Worm (Caenorhabditis elegans): Measurements from ENCODE around the gene ZK1240.6.
"Not testable (repeated sequence)": the region's sequence is repeated elsewhere in the genome, so short reads cannot be mapped to it uniquely, and the experiment has no call there.

ZK1240.6 gene

ce11 chrII:2292027-2292426, 30.7 kb downstream of the ZK1240.6 start, which contains the start of gene K09F6.7:
Gene K09F6.7 (minus strand): TSS chrII:2292127.
- TF ChIP-seq unc-120 (tag; optimal IDR thresholded peaks at IDR 0.05; ENCODE audit: poor library complexity, severe bottlenecking) (no peak), unc-62 (GFP tag; optimal IDR thresholded peaks at IDR 0.05) (no peak), elt-3 (tag; optimal IDR thresholded peaks at IDR 0.05) (no peak), mep-1 (tag; optimal IDR thresholded peaks at IDR 0.05) (no peak), lin-13 (tag; optimal IDR thresholded peaks at IDR 0.05) (no peak), cnd-1 (tag; optimal IDR thresholded peaks at IDR 0.05) (no peak)

DNA sequence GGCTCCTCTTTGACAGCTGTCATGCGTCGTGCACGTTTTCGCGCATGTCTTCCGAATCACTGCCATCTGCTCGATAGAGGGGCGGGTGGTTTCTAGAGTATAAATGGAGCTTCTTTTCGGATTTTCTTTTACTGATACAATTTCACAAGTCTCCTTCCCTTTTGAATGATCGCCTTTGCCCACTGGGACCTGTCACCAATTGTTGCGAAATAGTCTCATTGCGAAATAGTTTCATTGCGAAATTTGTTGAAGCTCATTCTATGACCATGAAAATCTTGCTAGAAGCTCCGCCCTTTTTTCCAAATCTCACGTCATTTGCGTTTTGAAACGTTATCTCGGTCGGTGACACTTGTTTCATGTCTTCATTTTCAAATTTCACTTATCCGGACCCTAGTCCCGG, 33.3 kb downstream of the ZK1240.6 start:
- TF ChIP-seq lin-32 (GFP tag; optimal IDR thresholded peaks at IDR 0.05) (peak; percentile 19), blmp-1 (tag; optimal IDR thresholded peaks at IDR 0.05) (no peak), tbx-8 (GFP tag; optimal IDR thresholded peaks at IDR 0.05) (no peak), hlh-1 (tag; optimal IDR thresholded peaks at IDR 0.05) (no peak)

DNA sequence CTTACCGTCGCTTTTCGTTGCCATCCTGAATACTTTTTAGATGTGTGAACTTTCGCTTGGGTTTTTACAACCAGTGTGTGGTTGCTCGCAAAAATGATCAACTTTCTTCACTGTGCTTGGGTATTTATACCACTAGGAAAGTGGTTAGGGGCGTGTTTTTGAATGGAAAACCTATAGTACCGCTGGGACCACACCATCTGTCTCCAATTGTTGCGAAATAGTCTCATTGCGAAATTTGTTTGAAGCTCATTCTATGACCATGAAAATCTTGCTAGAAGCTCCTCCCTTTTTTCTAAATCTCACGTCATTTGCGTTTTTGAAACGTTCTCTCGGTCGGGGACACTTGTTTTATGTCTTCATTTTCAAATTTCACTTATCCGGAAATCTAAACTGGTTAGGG, 33.9 kb downstream of the ZK1240.6 start, which contains the start of the genes K09F6.10 and K09F6.13:
TSS of gene K09F6.10 (minus strand) at position 86 of the 400 bp plus-strand sequence.
TSS of gene K09F6.13 (plus strand) at position 317 of the 400 bp plus-strand sequence.
- TF ChIP-seq blmp-1 (tag; optimal IDR thresholded peaks at IDR 0.05), result no peak
- no peak for TF ChIP-seq nhr-12 (tag; optimal IDR thresholded peaks at IDR 0.05)
- no peak for TF ChIP-seq bed-3 (GFP tag; optimal IDR thresholded peaks at IDR 0.05)
- TF ChIP-seq ceh-83 (GFP tag; optimal IDR thresholded peaks at IDR 0.05), result no peak
- no peak for TF ChIP-seq mab-5 (tag; optimal IDR thresholded peaks at IDR 0.05)
- no peak for TF ChIP-seq ceh-43 (GFP tag; optimal IDR thresholded peaks at IDR 0.05)
- no peak for TF ChIP-seq nhr-28 (tag; optimal IDR thresholded peaks at IDR 0.05)
- no peak for TF ChIP-seq nhr-76 (tag; optimal IDR thresholded peaks at IDR 0.05)
- no peak for TF ChIP-seq mls-2 (tag; optimal IDR thresholded peaks at IDR 0.05)
- no peak for TF ChIP-seq drap-1 (GFP tag; optimal IDR thresholded peaks at IDR 0.05)
- TF ChIP-seq elt-1 (tag; optimal IDR thresholded peaks at IDR 0.05; ENCODE audit: borderline replicate concordance, insufficient read depth), result no peak
- no peak for TF ChIP-seq unc-62 (GFP tag; optimal IDR thresholded peaks at IDR 0.05)
- no peak for TF ChIP-seq zip-8 (tag; optimal IDR thresholded peaks at IDR 0.05)
- TF ChIP-seq cnd-1 (tag; optimal IDR thresholded peaks at IDR 0.05), result no peak
- no peak for TF ChIP-seq mep-1 (tag; optimal IDR thresholded peaks at IDR 0.05)
- no peak for TF ChIP-seq sem-2 (GFP tag; optimal IDR thresholded peaks at IDR 0.05)
- no peak for TF ChIP-seq flh-1 (GFP tag; optimal IDR thresholded peaks at IDR 0.05)
- TF ChIP-seq M03D4.4 (tag; optimal IDR thresholded peaks at IDR 0.05), result no peak
- no peak for TF ChIP-seq unc-39 (tag; optimal IDR thresholded peaks at IDR 0.05)

- no peak for TF ChIP-seq nhr-237 (tag; optimal IDR thresholded peaks at IDR 0.05)
- no peak for TF ChIP-seq nhr-76 (tag; optimal IDR thresholded peaks at IDR 0.05)
- TF ChIP-seq mab-5 (tag; optimal IDR thresholded peaks at IDR 0.05), result no peak
- no peak for TF ChIP-seq nhr-28 (tag; optimal IDR thresholded peaks at IDR 0.05)
- TF ChIP-seq lin-13 (tag; optimal IDR thresholded peaks at IDR 0.05), result no peak
- no peak for TF ChIP-seq tbx-8 (GFP tag; optimal IDR thresholded peaks at IDR 0.05)
Measured at ce11 chrII:2284703-2285102, 38.0 kb downstream of the ZK1240.6 start.

ce11 chrII:2282599-2282998, 40.1 kb downstream of the ZK1240.6 start, which contains the start of gene K09F6.9:
Gene K09F6.9 (minus strand): TSS chrII:2282699.
- not testable (repeated sequence) for TF ChIP-seq nhr-76 (tag; optimal IDR thresholded peaks at IDR 0.05); flh-1 (GFP tag; optimal IDR thresholded peaks at IDR 0.05); mls-2 (tag; optimal IDR thresholded peaks at IDR 0.05)

DNA sequence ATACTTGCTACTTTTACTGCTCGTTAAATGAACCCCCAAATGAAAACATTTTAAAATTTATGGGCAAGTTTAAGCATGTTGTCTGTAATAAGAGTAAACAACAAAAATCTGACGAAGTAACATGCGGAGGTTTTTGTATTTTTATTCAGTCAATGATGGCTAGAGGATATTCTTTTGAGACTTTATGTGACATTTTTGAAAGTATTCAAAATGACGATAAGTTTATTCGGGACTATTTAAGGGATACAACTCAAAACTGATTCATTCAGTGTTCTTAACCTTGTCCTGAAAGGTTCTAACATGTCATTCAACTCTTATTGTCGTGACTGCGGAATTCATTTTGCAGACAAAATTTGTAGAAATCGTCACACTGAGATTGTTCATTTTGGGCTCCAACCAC, 42.9 kb downstream of the ZK1240.6 start, which contains the start of gene K09F6.11:
TSS of gene K09F6.11 (plus strand) at position 301 of the 400 bp plus-strand sequence.
- no peak for TF ChIP-seq unc-39 (tag; optimal IDR thresholded peaks at IDR 0.05)
- TF ChIP-seq mep-1 (tag; optimal IDR thresholded peaks at IDR 0.05), result no peak
- no peak for TF ChIP-seq drap-1 (GFP tag; optimal IDR thresholded peaks at IDR 0.05)

- TF ChIP-seq ham-2 (GFP tag; optimal IDR thresholded peaks at IDR 0.05) (no peak), mls-2 (tag; optimal IDR thresholded peaks at IDR 0.05) (no peak), unc-120 (tag; optimal IDR thresholded peaks at IDR 0.05; ENCODE audit: poor library complexity, severe bottlenecking) (no peak), zip-8 (tag; optimal IDR thresholded peaks at IDR 0.05) (no peak), nhr-12 (tag; optimal IDR thresholded peaks at IDR 0.05) (no peak), lin-32 (GFP tag; optimal IDR thresholded peaks at IDR 0.05) (no peak), bed-3 (GFP tag; optimal IDR thresholded peaks at IDR 0.05) (no peak), elt-3 (tag; optimal IDR thresholded peaks at IDR 0.05) (no peak), tbx-8 (GFP tag; optimal IDR thresholded peaks at IDR 0.05) (no peak), lsy-2 (tag; optimal IDR thresholded peaks at IDR 0.05) (no peak), nhr-28 (tag; optimal IDR thresholded peaks at IDR 0.05) (no peak), nhr-2 (tag; optimal IDR thresholded peaks at IDR 0.05) (no peak), drap-1 (GFP tag; optimal IDR thresholded peaks at IDR 0.05) (no peak), nhr-237 (tag; optimal IDR thresholded peaks at IDR 0.05) (no peak), mab-5 (tag; optimal IDR thresholded peaks at IDR 0.05) (no peak), elt-1 (tag; optimal IDR thresholded peaks at IDR 0.05; ENCODE audit: borderline replicate concordance, insufficient read depth) (no peak), unc-62 (GFP tag; optimal IDR thresholded peaks at IDR 0.05) (no peak), pha-4 (tag; optimal IDR thresholded peaks at IDR 0.05) (no peak), snpc-4 (tag; optimal IDR thresholded peaks at IDR 0.05) (no peak), nhr-76 (tag; optimal IDR thresholded peaks at IDR 0.05) (no peak)
Measured at ce11 chrII:2279263-2279662, 43.4 kb downstream of the ZK1240.6 start, which contains the start of gene K09F6.6. Gene K09F6.6 (minus strand): TSS chrII:2279305.
